Worm (Caenorhabditis elegans): ENCODE data around the gene dot-1.4.

Gene dot-1.4

ce11 chrX:11924158-11924557 is 7.3 kb downstream of the dot-1.4 start, which contains the start of gene F55G7.1 (continued):
- TF ChIP-seq madf-9 (GFP tag; conservative IDR thresholded peaks at IDR 0.05), result 0 out of 2 replicates have a peak, but pooled peaks have one; percentile 27
- TF ChIP-seq Y75B8A.6 (GFP tag; IDR thresholded peaks at IDR 0.05), result no peak
- peak; percentile 51 for TF ChIP-seq lin-13 (GFP tag; optimal IDR thresholded peaks at IDR 0.05)
- TF ChIP-seq dve-1 (tag; optimal IDR thresholded peaks at IDR 0.05; ENCODE audit: insufficient read depth), result peak; percentile 71
- TF ChIP-seq egl-43 (GFP tag; IDR thresholded peaks at IDR 0.05), result no peak
- peak; percentile 97 for TF ChIP-seq aha-1 (tag)
- peak; percentile 68 for TF ChIP-seq T20F7.1 (GFP tag; optimal IDR thresholded peaks at IDR 0.05)
- no peak for TF ChIP-seq nhr-237 (tag; optimal IDR thresholded peaks at IDR 0.05)
- TF ChIP-seq ama-1 (optimal IDR thresholded peaks at IDR 0.05), result no peak
- TF ChIP-seq ctbp-1 (GFP tag; IDR thresholded peaks at IDR 0.05), result no peak
- no peak for TF ChIP-seq pqm-1 (tag; optimal IDR thresholded peaks at IDR 0.05)
- TF ChIP-seq zag-1 (tag; optimal IDR thresholded peaks at IDR 0.05), result no peak
- TF ChIP-seq nhr-111 (GFP tag; optimal IDR thresholded peaks at IDR 0.05), result no peak
- TF ChIP-seq F37D6.2 (tag; optimal IDR thresholded peaks at IDR 0.05), result peak; percentile 34
- TF ChIP-seq ceh-20 (GFP tag; IDR thresholded peaks at IDR 0.05), result 0 out of 2 replicates have a peak, but pooled peaks have one; percentile 37
- peak; percentile 60; the same call in 1 of the 2 replicates for TF ChIP-seq nhr-42 (GFP tag; IDR thresholded peaks at IDR 0.05)
- no peak for TF ChIP-seq set-16 (GFP tag; IDR thresholded peaks at IDR 0.05)
- TF ChIP-seq D1046.2 (GFP tag; IDR thresholded peaks at IDR 0.05), result no peak
- TF ChIP-seq zip-2 (tag; optimal IDR thresholded peaks at IDR 0.05), result peak; percentile 50
- no peak for TF ChIP-seq madf-5 (GFP tag; IDR thresholded peaks at IDR 0.05)
- no peak for TF ChIP-seq attf-4 (tag; optimal IDR thresholded peaks at IDR 0.05)
- no peak for TF ChIP-seq ceh-82 (tag; optimal IDR thresholded peaks at IDR 0.05)
- peak; percentile 73 for TF ChIP-seq mxl-3 (GFP tag; optimal IDR thresholded peaks at IDR 0.05)
- peak; percentile 85 for TF ChIP-seq mes-2 (tag; optimal IDR thresholded peaks at IDR 0.05; ENCODE audit: poor library complexity, severe bottlenecking)
- TF ChIP-seq ZK546.5 (tag; optimal IDR thresholded peaks at IDR 0.05), result no peak
- TF ChIP-seq aly-2 (tag; optimal IDR thresholded peaks at IDR 0.05), result no peak
- no peak for TF ChIP-seq sdz-12 (GFP tag; optimal IDR thresholded peaks at IDR 0.05)
- TF ChIP-seq ceh-62 (tag; optimal IDR thresholded peaks at IDR 0.05), result no peak
- TF ChIP-seq rbr-2 (tag; optimal IDR thresholded peaks at IDR 0.05), result peak; percentile 68

- TF ChIP-seq php-3 (GFP tag; IDR thresholded peaks at IDR 0.05), result no peak
- TF ChIP-seq vab-7 (GFP tag; IDR thresholded peaks at IDR 0.05), result no peak
- TF ChIP-seq ama-1 (optimal IDR thresholded peaks at IDR 0.05), result no peak
- TF ChIP-seq zip-11 (GFP tag; IDR thresholded peaks at IDR 0.05), result no peak
- TF ChIP-seq pqm-1 (tag; optimal IDR thresholded peaks at IDR 0.05), result no peak
- no peak for TF ChIP-seq Y5F2A.4 (GFP tag; optimal IDR thresholded peaks at IDR 0.05)
- TF ChIP-seq dmd-8 (GFP tag; IDR thresholded peaks at IDR 0.05), result no peak
- TF ChIP-seq zip-2 (tag; optimal IDR thresholded peaks at IDR 0.05), result no peak
- no peak for TF ChIP-seq F44E2.7 (GFP tag; IDR thresholded peaks at IDR 0.05)
- no peak for TF ChIP-seq hmg-1.1 (GFP tag; IDR thresholded peaks at IDR 0.05)
- no peak for TF ChIP-seq sdz-12 (GFP tag; optimal IDR thresholded peaks at IDR 0.05)
- no peak for TF ChIP-seq Y105C5A.15 (GFP tag; IDR thresholded peaks at IDR 0.05)
Measured at ce11 chrX:11920723-11921283, 10.7 kb downstream of the dot-1.4 start, which contains the start of gene Y62H9A.14. Gene Y62H9A.14 (plus strand): TSS chrX:11921233.

DNA sequence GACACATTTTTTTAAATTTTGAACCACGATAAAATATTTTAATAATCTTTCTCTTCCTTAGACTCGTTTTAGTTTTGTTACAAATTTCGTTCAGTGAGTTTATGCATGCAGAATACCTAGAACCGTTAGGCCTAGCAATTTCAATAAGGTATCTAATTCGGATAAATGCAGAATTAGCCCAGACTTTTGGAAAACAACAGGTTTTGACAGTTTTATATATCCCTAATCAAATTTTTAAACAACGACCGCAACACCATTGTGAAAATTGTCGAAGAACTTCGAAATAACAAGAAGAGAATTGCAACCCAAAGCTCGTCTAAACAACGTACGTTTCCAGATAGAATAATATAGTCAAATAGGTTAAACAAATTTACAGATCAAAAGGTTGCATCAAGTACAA is 13.5 kb downstream of the dot-1.4 start, which contains the start of gene Y62H9A.16:
Gene Y62H9A.16, plus strand, starts transcription at position 301 of the 400 bp plus-strand sequence.
- TF ChIP-seq php-3 (GFP tag; IDR thresholded peaks at IDR 0.05), result no peak
- no peak for TF ChIP-seq lir-3 (tag; optimal IDR thresholded peaks at IDR 0.05)
- no peak for TF ChIP-seq gei-8 (GFP tag; optimal IDR thresholded peaks at IDR 0.05)
- peak; percentile 46 for TF ChIP-seq aha-1 (tag)
